Worm (Caenorhabditis elegans): ENCODE results near the gene pfd-4.

DNA sequence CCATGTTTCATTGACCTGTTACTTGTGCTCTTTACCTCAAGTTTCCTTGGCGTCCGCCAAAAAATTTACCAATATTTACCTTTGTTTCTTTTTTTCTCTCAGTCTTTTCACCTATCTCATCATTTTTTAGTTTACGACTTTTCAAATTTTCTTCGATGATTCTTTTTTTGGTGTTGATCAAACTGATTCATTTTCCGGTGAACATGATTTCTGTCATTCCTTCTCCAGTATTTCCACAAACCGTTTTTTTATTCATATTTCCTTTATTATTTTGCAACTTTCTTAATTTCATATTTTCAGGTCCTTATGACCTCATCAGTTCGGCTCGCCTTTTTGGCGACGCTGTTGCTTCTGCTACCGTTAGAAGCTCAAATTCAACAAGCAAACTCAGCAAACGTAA, 27.5 kb upstream of the pfd-4 start, which contains the start of gene F54D1.6:
- TF ChIP-seq ama-1 (optimal IDR thresholded peaks at IDR 0.05) (no peak), tbx-37 (GFP tag; conservative IDR thresholded peaks at IDR 0.05) (no peak), hmbx-1 (tag; optimal IDR thresholded peaks at IDR 0.05) (no peak), B0310.2 (tag; optimal IDR thresholded peaks at IDR 0.05) (no peak), pes-1 (GFP tag; IDR thresholded peaks at IDR 0.05) (no peak)

Data from whole organism, early embryonic.